Fruit fly (Drosophila melanogaster) whole organism, larva: Measurements from ENCODE around the gene CG15696.

ENCODE experiments used
- noc ChIP-seq: fragments of 200-800 bp; sonication (Bioruptor generic); optimal IDR thresholded peaks from 3 replicates; lab custom pipeline; 2019; ENCODE audit warnings: missing biosample characterization, mild to moderate bottlenecking, missing genetic modification characterization, moderate library complexity

Gene CG15696

dm6 chr3R:20846768-20847167 lies at the start of gene CG15696:
CG15696 (plus strand) TSS chr3R:20847068.
- TF ChIP-seq noc = no peak

dm6 chr3R:20802253-20802652 lies 44.6 kb upstream of the CG15696 start:
- no peak for TF ChIP-seq noc

dm6 chr3R:20816008-20816407 lies 30.9 kb upstream of the CG15696 start, which contains the start of gene Fancd2:
Fancd2 (minus strand) TSS chr3R:20816190.
- TF ChIP-seq noc = no peak

- TF ChIP-seq noc = no peak
Observed at dm6 chr3R:20818237-20818636, 28.6 kb upstream of the CG15696 start.

dm6 chr3R:20818689-20819088 lies 28.2 kb upstream of the CG15696 start, which contains the start of gene CG17270:
CG17270 (minus strand) TSS chr3R:20818929.
- TF ChIP-seq noc = no peak

DNA sequence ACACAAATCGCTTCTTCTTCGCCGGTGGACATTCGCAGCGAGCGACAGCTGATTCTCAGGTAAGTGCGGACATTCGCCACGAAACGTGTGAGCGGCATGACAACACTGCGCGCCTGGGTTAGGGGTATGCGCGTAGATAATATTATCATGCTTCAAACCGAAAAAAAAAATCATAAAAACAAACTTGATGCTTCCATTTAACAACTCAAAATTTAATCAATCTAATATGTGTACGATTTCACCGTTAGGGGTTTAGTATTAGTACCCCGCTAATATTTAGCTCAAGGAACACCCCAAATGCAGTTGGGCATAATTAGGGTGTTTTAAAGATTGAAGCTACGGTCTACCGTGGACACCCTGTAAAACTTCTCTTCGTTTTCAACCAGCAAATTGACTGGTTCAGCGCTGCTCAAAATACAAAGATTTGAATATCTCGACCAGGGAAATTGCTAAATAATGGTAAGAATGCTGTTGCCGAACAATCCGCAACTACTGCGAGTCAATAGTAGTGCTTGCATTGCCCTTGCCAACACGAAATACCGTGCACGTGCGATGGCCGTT lies 25.0 kb upstream of the CG15696 start, which contains the start of the genes CG17271 and RpS20:
TSS of gene CG17271 (minus strand) at position 34 of the 561 bp plus-strand sequence.
TSS of gene RpS20 (plus strand) at position 367 of the 561 bp plus-strand sequence.
- peak; percentile 77 for TF ChIP-seq noc

- no peak for TF ChIP-seq noc
Observed at dm6 chr3R:20823704-20824454, 23.0 kb upstream of the CG15696 start, which contains the start of gene CG17272. CG17272 (minus strand) TSS chr3R:20824239.

DNA sequence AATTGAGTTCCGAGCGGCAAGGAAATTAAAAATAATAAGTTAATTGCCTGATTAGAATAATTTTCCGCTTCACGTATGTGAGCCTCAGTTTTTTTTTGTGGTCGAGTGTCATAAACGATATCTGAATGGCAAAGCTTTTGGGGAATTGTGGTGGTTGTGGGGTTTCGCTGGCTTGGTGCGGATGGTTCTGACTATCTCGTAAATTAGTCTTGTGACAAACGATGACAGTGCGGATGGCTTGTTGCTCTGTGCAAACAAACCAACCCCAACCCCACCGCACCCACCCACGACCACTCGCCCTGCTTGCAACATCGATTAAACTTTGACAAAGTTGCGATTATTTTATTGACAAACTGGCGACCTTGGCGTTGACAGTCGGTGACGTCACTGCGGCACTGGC lies 19.9 kb upstream of the CG15696 start:
- no peak for TF ChIP-seq noc

- TF ChIP-seq noc = peak; percentile 70
Observed at dm6 chr3R:20828520-20829415, 18.1 kb upstream of the CG15696 start.

DNA sequence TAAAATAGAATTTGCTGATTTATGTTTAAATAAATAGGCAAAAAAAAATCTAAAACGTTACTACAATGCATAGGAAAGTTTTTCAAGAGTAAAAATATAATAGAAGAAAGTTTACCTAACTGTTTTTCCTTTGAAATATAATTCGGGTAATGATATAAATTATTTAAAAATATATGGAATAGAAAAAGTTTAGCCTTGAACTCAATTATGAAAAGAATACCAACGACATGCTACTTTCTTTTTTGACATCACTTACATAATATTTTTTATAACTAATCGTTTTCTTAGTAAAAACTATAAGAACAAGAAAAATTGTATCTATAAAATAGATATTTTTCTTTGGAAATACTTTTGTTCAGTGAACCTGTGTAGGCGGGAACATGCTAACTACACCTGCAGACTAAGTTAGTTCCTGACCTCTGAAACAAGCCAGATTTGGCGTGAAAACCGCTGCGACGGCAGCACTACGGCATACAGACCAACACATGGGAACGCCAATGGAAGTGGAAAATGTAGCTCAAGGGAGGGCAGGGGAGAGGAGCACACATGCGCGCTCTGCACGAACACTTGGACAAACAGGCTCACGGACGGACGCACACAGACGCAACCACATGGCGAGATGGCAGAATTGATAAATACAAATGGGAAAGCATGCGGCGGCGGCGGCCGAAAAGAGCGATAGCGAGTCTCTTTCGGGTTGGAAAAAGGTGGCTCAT lies 17.3 kb upstream of the CG15696 start:
- no peak for TF ChIP-seq noc

DNA sequence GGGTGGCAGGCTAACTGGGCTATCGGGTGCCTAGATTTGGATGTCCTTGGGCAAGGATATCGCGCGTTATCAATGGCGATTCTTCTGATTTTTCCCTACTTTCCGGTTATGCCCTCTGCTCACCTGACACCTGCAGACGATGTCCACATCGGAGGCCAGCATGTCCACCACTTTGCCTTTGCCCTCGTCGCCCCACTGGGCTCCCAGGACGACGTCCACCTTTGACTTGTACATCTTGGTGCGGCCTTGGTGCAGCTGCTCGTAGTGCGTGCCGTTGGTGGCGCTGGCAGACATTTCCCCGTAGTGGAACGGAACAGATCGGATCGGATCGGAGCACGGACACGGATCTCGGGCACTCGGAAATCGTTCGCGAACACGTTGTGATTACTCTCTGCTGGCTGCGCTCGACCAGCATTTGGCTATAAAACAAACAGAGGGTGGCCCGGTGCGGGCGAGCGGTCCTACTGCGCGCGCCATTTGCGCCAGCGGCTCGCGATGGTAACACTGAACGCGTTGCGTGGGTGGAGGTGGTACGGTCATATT lies 16.6 kb upstream of the CG15696 start, which contains the start of gene Adss:
TSS of gene Adss (minus strand) at position 428 of the 543 bp plus-strand sequence.
- TF ChIP-seq noc = peak; percentile 45

DNA sequence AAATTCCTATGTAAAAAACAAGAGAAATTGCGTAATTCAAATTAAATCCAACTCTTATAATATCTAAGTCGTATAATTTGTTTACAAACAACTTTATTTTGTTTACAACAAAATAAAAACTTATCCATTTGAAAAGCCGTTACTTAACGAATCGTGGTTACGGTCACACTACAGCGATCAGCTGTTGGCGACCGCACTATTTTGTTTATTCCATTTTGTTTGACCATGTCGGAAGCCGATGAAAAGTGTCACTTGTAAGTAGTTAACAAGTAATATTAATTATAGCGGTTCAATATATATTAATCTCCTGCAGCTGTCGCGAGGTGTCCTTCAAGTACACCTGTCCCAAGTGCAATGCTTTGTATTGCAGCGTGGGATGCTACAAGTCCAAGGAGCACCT lies 15.9 kb upstream of the CG15696 start, which contains the start of gene CG31223:
TSS of gene CG31223 (plus strand) at position 165 of the 400 bp plus-strand sequence.
- no peak for TF ChIP-seq noc

dm6 chr3R:20832689-20833524 lies 14.0 kb upstream of the CG15696 start, which contains the start of gene Synd:
Synd (plus strand) TSS chr3R:20832799.
- TF ChIP-seq noc = peak; percentile 62

DNA sequence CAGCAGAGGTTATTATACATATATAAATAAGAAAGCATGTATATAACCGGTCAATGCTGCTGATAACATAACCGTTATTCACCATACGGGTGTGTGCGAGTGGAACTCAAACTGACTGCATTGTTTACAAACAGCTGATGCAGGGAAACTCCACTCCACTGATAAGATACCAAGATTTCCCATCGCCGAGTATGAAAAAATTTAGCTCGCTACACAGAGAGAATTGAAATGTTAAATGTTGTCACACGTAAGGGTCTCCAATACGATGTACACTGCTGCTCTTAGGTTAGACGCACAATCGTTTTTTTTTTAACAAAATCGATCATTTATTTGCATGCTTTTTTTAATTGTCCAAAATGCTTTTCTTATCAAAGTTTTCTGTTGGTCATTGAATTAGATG lies 13.2 kb upstream of the CG15696 start:
- no peak for TF ChIP-seq noc

- TF ChIP-seq noc = peak; percentile 16
Observed at dm6 chr3R:20834770-20835183, 12.1 kb upstream of the CG15696 start.
